Worm (Caenorhabditis elegans) whole organism, L3 larva: Measurements from ENCODE around the gene C26D10.4.

ENCODE experiments used
- R02D3.7 ChIP-seq: fragments of 150-350 bp; optimal IDR thresholded peaks from 2 replicates; lab custom pipeline; 2014; ENCODE audit warnings: missing biosample characterization, missing genetic modification characterization
- nhr-237 ChIP-seq: fragments of 150-350 bp; optimal IDR thresholded peaks from 2 replicates; lab custom pipeline; 2014; ENCODE audit warnings: missing biosample characterization, missing genetic modification characterization
- skn-1 ChIP-seq: fragments of 150-350 bp; optimal IDR thresholded peaks from 2 replicates; lab custom pipeline; 2014; ENCODE audit warnings: missing biosample characterization, missing genetic modification characterization
- zag-1 ChIP-seq: fragments of 150-350 bp; optimal IDR thresholded peaks from 2 replicates; lab custom pipeline; 2014; ENCODE audit warnings: missing biosample characterization, missing genetic modification characterization

- no peak for TF ChIP-seq R02D3.7
- TF ChIP-seq zag-1 = no peak
- TF ChIP-seq nhr-237 (tag; lab: Kevin White, UChicago) = no peak
- no peak for TF ChIP-seq skn-1 (tag; lab: Kevin White, UChicago)
Measured at ce11 chrII:8321244-8321643, 8.3 kb upstream of the C26D10.4 start, which contains the start of gene shw-1.
